Worm (Caenorhabditis elegans): ENCODE measurements around the gene T21E8.6.

T21E8.6 gene

DNA sequence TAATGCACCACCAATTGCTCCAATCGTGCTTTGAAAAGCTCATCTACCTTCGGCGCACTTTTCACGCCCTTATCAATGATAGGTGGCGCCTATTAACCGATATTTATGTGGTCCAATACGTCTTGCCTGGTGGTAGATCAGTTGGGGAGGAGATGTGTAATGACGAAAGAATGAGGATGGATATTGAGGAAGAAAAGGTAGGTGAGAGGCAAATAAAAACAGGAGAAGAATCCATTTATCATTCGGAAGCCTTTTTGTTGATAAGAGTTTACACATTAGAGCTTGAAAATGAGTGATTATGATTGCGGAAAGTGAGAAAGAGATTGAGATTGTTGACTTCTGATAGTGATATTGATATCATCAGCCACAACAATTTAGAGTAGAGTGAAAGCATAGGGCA is 25.3 kb downstream of the T21E8.6 start:
- no peak for TF ChIP-seq unc-86 (tag; optimal IDR thresholded peaks at IDR 0.05)
- no peak for TF ChIP-seq ceh-31 (tag; optimal IDR thresholded peaks at IDR 0.05)
- TF ChIP-seq che-1 (tag; optimal IDR thresholded peaks at IDR 0.05): no peak
- no peak for TF ChIP-seq dmd-4 (tag; optimal IDR thresholded peaks at IDR 0.05; ENCODE audit: borderline replicate concordance)
- TF ChIP-seq nfya-1 (tag; optimal IDR thresholded peaks at IDR 0.05): no peak
- no peak for TF ChIP-seq sox-4 (tag; optimal IDR thresholded peaks at IDR 0.05)
- TF ChIP-seq ceh-22 (tag; optimal IDR thresholded peaks at IDR 0.05): no peak
- no peak for TF ChIP-seq fkh-6 (tag; optimal IDR thresholded peaks at IDR 0.05)
- TF ChIP-seq elt-4 (tag; optimal IDR thresholded peaks at IDR 0.05): no peak
- TF ChIP-seq pha-4 (tag; optimal IDR thresholded peaks at IDR 0.05): no peak
- no peak for TF ChIP-seq hlh-30 (tag; optimal IDR thresholded peaks at IDR 0.05; ENCODE audit: insufficient read depth)
- TF ChIP-seq sdc-2 (tag; optimal IDR thresholded peaks at IDR 0.05): no peak
- TF ChIP-seq sox-2 (GFP tag; IDR thresholded peaks at IDR 0.05): no peak
- no peak for TF ChIP-seq ttx-3 (tag; optimal IDR thresholded peaks at IDR 0.05)
- no peak for TF ChIP-seq K02D7.2 (tag; optimal IDR thresholded peaks at IDR 0.05)
- TF ChIP-seq unc-3 (GFP tag; conservative IDR thresholded peaks at IDR 0.05): no peak
- TF ChIP-seq unc-3 (tag; optimal IDR thresholded peaks at IDR 0.05): no peak

DNA sequence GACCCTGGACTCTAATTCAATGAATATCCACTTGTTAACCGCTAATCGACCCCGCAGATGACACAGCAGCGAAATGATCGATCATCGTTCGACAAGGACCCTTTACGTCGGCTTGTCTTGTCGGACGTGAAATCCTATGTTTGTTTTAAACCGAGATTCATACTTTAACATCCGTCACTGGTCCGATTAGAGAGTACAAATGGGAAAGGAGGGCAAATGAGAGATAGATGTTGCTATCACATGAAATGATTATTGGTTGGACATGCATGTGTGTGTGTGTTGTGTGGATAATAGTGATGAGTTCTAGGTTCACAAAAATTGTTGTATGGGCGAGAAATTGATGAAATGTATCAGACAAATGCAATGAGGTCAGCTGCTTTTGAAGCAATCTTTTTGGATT is 27.6 kb downstream of the T21E8.6 start:
- TF ChIP-seq ceh-14 (tag; optimal IDR thresholded peaks at IDR 0.05) (no peak), elt-2 (tag; optimal IDR thresholded peaks at IDR 0.05) (no peak), unc-55 (GFP tag; optimal IDR thresholded peaks at IDR 0.05) (peak; percentile 55)

DNA sequence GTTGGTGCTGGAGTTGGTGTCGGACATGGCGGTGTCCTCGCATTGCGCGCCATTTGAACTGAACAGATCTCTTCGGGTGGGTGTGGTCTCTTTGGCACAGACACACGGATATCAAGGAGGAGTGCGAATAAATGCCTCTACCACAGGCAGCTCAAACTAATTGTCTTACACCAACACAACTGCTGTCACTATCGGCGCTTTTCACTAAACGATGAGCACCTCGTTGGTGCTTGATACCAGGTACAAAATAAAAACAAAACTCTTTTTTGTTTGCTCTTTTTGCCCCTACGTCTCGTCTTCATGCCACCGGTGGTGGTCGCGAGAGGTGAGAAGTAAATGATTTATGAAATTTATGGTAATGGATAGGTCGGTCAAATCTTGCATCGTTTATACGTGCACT is 28.6 kb downstream of the T21E8.6 start, which contains the start of gene F47B10.8:
Gene F47B10.8, minus strand, starts transcription at position 101 of the 400 bp plus-strand sequence.
- no peak for TF ChIP-seq sdc-2 (tag; optimal IDR thresholded peaks at IDR 0.05)
- TF ChIP-seq ceh-19 (GFP tag; optimal IDR thresholded peaks at IDR 0.05): no peak
- TF ChIP-seq ceh-31 (tag; optimal IDR thresholded peaks at IDR 0.05): no peak
- TF ChIP-seq pqm-1 (tag; optimal IDR thresholded peaks at IDR 0.05): no peak
- no peak for TF ChIP-seq nfya-1 (tag; optimal IDR thresholded peaks at IDR 0.05)
- TF ChIP-seq ref-2 (tag; optimal IDR thresholded peaks at IDR 0.05): no peak
- no peak for TF ChIP-seq hlh-8 (tag; optimal IDR thresholded peaks at IDR 0.05)
- no peak for TF ChIP-seq ama-1 (optimal IDR thresholded peaks at IDR 0.05)
- no peak for TF ChIP-seq npax-4 (tag; optimal IDR thresholded peaks at IDR 0.05)
- no peak for TF ChIP-seq pha-2 (tag; optimal IDR thresholded peaks at IDR 0.05)
- TF ChIP-seq unc-42 (tag; optimal IDR thresholded peaks at IDR 0.05): no peak
- TF ChIP-seq ceh-34 (tag; optimal IDR thresholded peaks at IDR 0.05): no peak
- no peak for TF ChIP-seq hlh-30 (tag; optimal IDR thresholded peaks at IDR 0.05; ENCODE audit: insufficient read depth)
- no peak for TF ChIP-seq unc-3 (GFP tag; conservative IDR thresholded peaks at IDR 0.05)
- no peak for TF ChIP-seq unc-3 (tag; optimal IDR thresholded peaks at IDR 0.05)
- no peak for TF ChIP-seq odd-2 (tag; optimal IDR thresholded peaks at IDR 0.05)
- no peak for TF ChIP-seq fax-1 (tag; optimal IDR thresholded peaks at IDR 0.05)
- no peak for TF ChIP-seq Y22D7AL.16 (tag; optimal IDR thresholded peaks at IDR 0.05)
- TF ChIP-seq eyg-1 (tag; optimal IDR thresholded peaks at IDR 0.05): no peak
- TF ChIP-seq T23F11.4 (GFP tag; optimal IDR thresholded peaks at IDR 0.05): no peak

DNA sequence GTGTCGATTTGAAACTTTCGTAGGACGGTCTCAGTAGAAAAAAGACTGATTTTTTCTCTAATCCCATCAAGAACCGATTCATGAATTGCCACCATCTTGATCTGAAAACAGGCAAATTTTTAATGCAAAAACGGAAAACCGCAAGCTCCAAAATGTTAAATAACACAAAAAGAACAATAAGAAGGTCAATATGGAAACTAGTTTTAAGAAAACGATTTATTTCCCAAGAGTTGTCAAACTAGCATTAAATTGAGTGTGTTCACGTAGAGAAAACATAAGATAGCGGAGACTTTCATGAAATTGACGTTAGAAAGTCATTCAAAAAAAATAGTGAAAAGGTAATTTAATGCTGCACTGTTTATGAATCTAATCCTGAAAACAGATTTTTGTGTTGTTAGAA is 31.9 kb downstream of the T21E8.6 start, which contains the start of gene F47B10.9:
Gene F47B10.9, minus strand, starts transcription at position 101 of the 400 bp plus-strand sequence.
- TF ChIP-seq pha-4 (tag; optimal IDR thresholded peaks at IDR 0.05) (no peak), pat-9 (tag; optimal IDR thresholded peaks at IDR 0.05) (no peak), nfya-1 (tag; optimal IDR thresholded peaks at IDR 0.05) (no peak), ceh-30 (tag; optimal IDR thresholded peaks at IDR 0.05) (no peak), madf-2 (tag; optimal IDR thresholded peaks at IDR 0.05) (no peak), hlh-8 (tag; optimal IDR thresholded peaks at IDR 0.05) (no peak), dve-1 (tag; optimal IDR thresholded peaks at IDR 0.05) (no peak), ahr-1 (tag; optimal IDR thresholded peaks at IDR 0.05) (no peak), elt-4 (tag; optimal IDR thresholded peaks at IDR 0.05) (no peak), ref-2 (tag; optimal IDR thresholded peaks at IDR 0.05) (no peak), sdc-2 (tag; optimal IDR thresholded peaks at IDR 0.05) (no peak), syd-9 (tag; optimal IDR thresholded peaks at IDR 0.05) (no peak), pros-1 (tag; optimal IDR thresholded peaks at IDR 0.05) (no peak), npax-4 (tag; optimal IDR thresholded peaks at IDR 0.05) (no peak), fax-1 (tag; optimal IDR thresholded peaks at IDR 0.05) (no peak), eyg-1 (tag; optimal IDR thresholded peaks at IDR 0.05) (no peak), ceh-34 (tag; optimal IDR thresholded peaks at IDR 0.05) (no peak)

Data from whole organism, late embryonic.